Worm (Caenorhabditis elegans) whole organism, L4 larva: Measurements from ENCODE around the gene spp-30.

Experiments used
- F26F4.8 ChIP-seq: fragments of 200-800 bp; sonication (Bioruptor generic); conservative IDR thresholded peaks from 2 replicates; pipeline ENCODE4 v1.3.6; 2022; ENCODE audit warnings: missing genetic modification characterization, missing compliant biosample characterization
- F44E2.7 ChIP-seq: fragments of 200-800 bp; sonication (Bioruptor generic); IDR thresholded peaks from 2 replicates; pipeline ENCODE4 v2.1.2; 2022; ENCODE audit warnings: missing genetic modification characterization, missing compliant biosample characterization
- F49E8.2 ChIP-seq: sonication (generic microtip); optimal IDR thresholded peaks from 2 replicates; lab custom pipeline; 2016; ENCODE audit warnings: missing compliant biosample characterization, mild to moderate bottlenecking, missing genetic modification characterization, borderline replicate concordance
- Y48G9A.11 ChIP-seq: fragments of 200-800 bp; sonication (Bioruptor generic); IDR thresholded peaks from 2 replicates; pipeline ENCODE4 v1.3.6; 2022; ENCODE audit warnings: missing genetic modification reagents, missing genetic modification characterization, missing compliant biosample characterization
- ZK546.5 ChIP-seq, 2 experiments: sonication (generic microtip); optimal IDR thresholded peaks; 2 replicates each; lab custom pipeline; 2017; ENCODE audit warnings: missing biosample characterization in 2 of 2, missing genetic modification characterization in 2 of 2
- aha-1 ChIP-seq: fragments of 150-350 bp; peaks from one replicate; lab custom pipeline; 2014; ENCODE audit warnings: missing biosample characterization, missing genetic modification characterization
- aly-2 ChIP-seq: sonication (generic microtip); optimal IDR thresholded peaks from 2 replicates; lab custom pipeline; 2018; ENCODE audit warnings: missing biosample characterization, missing genetic modification characterization
- ama-1 ChIP-seq: fragments of 150-350 bp; optimal IDR thresholded peaks from 2 replicates; lab custom pipeline; 2014; ENCODE audit warnings: inconsistent platforms, mixed read lengths
- attf-4 ChIP-seq: sonication (generic microtip); optimal IDR thresholded peaks from 3 replicates; lab custom pipeline; 2017; ENCODE audit warnings: missing biosample characterization, missing genetic modification characterization
- ceh-20 ChIP-seq: fragments of 200-800 bp; sonication (Bioruptor generic); IDR thresholded peaks from 2 replicates; pipeline ENCODE4 v1.3.6; 2022; ENCODE audit warnings: missing genetic modification reagents, missing genetic modification characterization, missing compliant biosample characterization
- ceh-28 ChIP-seq: fragments of 150-350 bp; optimal IDR thresholded peaks from 2 replicates; lab custom pipeline; 2014; ENCODE audit warnings: missing biosample characterization, missing genetic modification reagents, missing genetic modification characterization
- ceh-44 ChIP-seq: fragments of 200-800 bp; sonication (Bioruptor generic); IDR thresholded peaks from 2 replicates; pipeline ENCODE4 v1.3.6; 2022; ENCODE audit warnings: missing genetic modification reagents, missing genetic modification characterization, missing compliant biosample characterization
- ceh-62 ChIP-seq: sonication (generic microtip); optimal IDR thresholded peaks from 2 replicates; lab custom pipeline; 2017; ENCODE audit warnings: missing biosample characterization, missing genetic modification characterization
- daf-12 ChIP-seq: fragments of 150-350 bp; optimal IDR thresholded peaks from 2 replicates; lab custom pipeline; 2014; ENCODE audit warnings: missing biosample characterization, missing genetic modification reagents, missing genetic modification characterization
- dmd-6 ChIP-seq: fragments of 200-800 bp; sonication (Bioruptor generic); IDR thresholded peaks from 2 replicates; pipeline ENCODE4 v1.3.6; 2022; ENCODE audit warnings: missing genetic modification reagents, missing genetic modification characterization, missing compliant biosample characterization
- dmd-8 ChIP-seq: fragments of 200-800 bp; sonication (Bioruptor generic); IDR thresholded peaks from 2 replicates; pipeline ENCODE4 v1.3.6; 2022; ENCODE audit warnings: missing genetic modification characterization, missing compliant biosample characterization
- dmd-9 ChIP-seq: fragments of 200-800 bp; sonication (Bioruptor generic); IDR thresholded peaks from 2 replicates; pipeline ENCODE4 v1.3.6; 2022; ENCODE audit warnings: missing genetic modification reagents, missing genetic modification characterization, missing compliant biosample characterization
- dpl-1 ChIP-seq: fragments of 150-350 bp; optimal IDR thresholded peaks from 2 replicates; lab custom pipeline; 2014; ENCODE audit warnings: missing biosample characterization, missing genetic modification reagents, missing genetic modification characterization
- duxl-1 ChIP-seq: sonication (generic microtip); optimal IDR thresholded peaks from 2 replicates; lab custom pipeline; 2016; ENCODE audit warnings: mild to moderate bottlenecking, missing genetic modification characterization, moderate library complexity, missing compliant biosample characterization; ENCODE audit not compliant: poor library complexity
- fkh-10 ChIP-seq: fragments of 150-350 bp; optimal IDR thresholded peaks from 2 replicates; lab custom pipeline; 2014; ENCODE audit warnings: missing biosample characterization, missing genetic modification reagents, missing genetic modification characterization
- hif-1 ChIP-seq, 2 experiments: sonication (generic microtip); optimal IDR thresholded peaks; 2 replicates each; lab custom pipeline; 2016 to 2017; ENCODE audit warnings: missing compliant biosample characterization in 2 of 2, missing genetic modification characterization in 2 of 2, missing genetic modification reagents in 2 of 2, missing genotype in 2 of 2, mild to moderate bottlenecking in 1 of 2
- hmg-1.1 ChIP-seq: fragments of 200-800 bp; sonication (Bioruptor generic); IDR thresholded peaks from 2 replicates; pipeline ENCODE4 v1.3.6; 2022; ENCODE audit warnings: missing genetic modification reagents, missing genetic modification characterization, missing compliant biosample characterization
- lim-7 ChIP-seq: fragments of 200-800 bp; sonication (Bioruptor generic); IDR thresholded peaks from 2 replicates; pipeline ENCODE4 v1.3.6; 2022; ENCODE audit warnings: missing genetic modification characterization, missing compliant biosample characterization
- lin-38 ChIP-seq: fragments of 200-800 bp; sonication (Bioruptor generic); IDR thresholded peaks from 2 replicates; pipeline ENCODE4 v1.3.6; 2022; ENCODE audit warnings: missing genetic modification reagents, missing genetic modification characterization, missing compliant biosample characterization
- lsy-2 ChIP-seq, 2 experiments: fragments of 150-350 bp in 1 of 2; sonication (generic microtip) in 1 of 2; optimal IDR thresholded peaks; 2 replicates each; lab custom pipeline; 2014 to 2017; ENCODE audit warnings: missing biosample characterization in 2 of 2, missing genetic modification characterization in 2 of 2
- madf-9 ChIP-seq: fragments of 200-800 bp; sonication (Bioruptor generic); conservative IDR thresholded peaks from 2 replicates; pipeline ENCODE4 v1.3.6; 2022; ENCODE audit warnings: missing genetic modification reagents, missing genetic modification characterization, missing compliant biosample characterization
- mdt-29 ChIP-seq: fragments of 200-800 bp; sonication (Bioruptor generic); IDR thresholded peaks from 2 replicates; pipeline ENCODE4 v1.3.6; 2022; ENCODE audit warnings: missing genetic modification reagents, missing genetic modification characterization, missing compliant biosample characterization
- nhr-111 ChIP-seq: fragments of 200-800 bp; sonication (Bioruptor generic); optimal IDR thresholded peaks from 2 replicates; lab custom pipeline; 2018; ENCODE audit warnings: mild to moderate bottlenecking, missing genetic modification characterization, missing compliant biosample characterization
- nhr-237 ChIP-seq: sonication (generic microtip); optimal IDR thresholded peaks from 2 replicates; lab custom pipeline; 2017; ENCODE audit warnings: missing biosample characterization, missing genetic modification characterization
- nhr-28 ChIP-seq: fragments of 150-350 bp; optimal IDR thresholded peaks from 2 replicates; lab custom pipeline; 2014; ENCODE audit warnings: missing biosample characterization, missing genetic modification characterization
- nhr-41 ChIP-seq: fragments of 200-800 bp; sonication (Bioruptor generic); IDR thresholded peaks from 2 replicates; pipeline ENCODE4 v1.3.6; 2022; ENCODE audit warnings: missing genetic modification reagents, missing genetic modification characterization, missing compliant biosample characterization
- set-16 ChIP-seq: fragments of 200-800 bp; sonication (Bioruptor generic); IDR thresholded peaks from 2 replicates; pipeline ENCODE4 v1.3.6; 2022; ENCODE audit warnings: missing genetic modification reagents, missing genetic modification characterization, missing compliant biosample characterization
- snpc-4 ChIP-seq: fragments of 150-350 bp; optimal IDR thresholded peaks from 2 replicates; lab custom pipeline; 2014; ENCODE audit warnings: missing biosample characterization, missing genetic modification characterization
- spr-1 ChIP-seq: sonication (generic microtip); optimal IDR thresholded peaks from 2 replicates; lab custom pipeline; 2016; ENCODE audit warnings: mild to moderate bottlenecking, missing genetic modification characterization, missing compliant biosample characterization
- unc-62 ChIP-seq, 3 experiments: fragments of 150-350 bp in 1 of 3; sonication (generic microtip); optimal IDR thresholded peaks in 2 of 3; peaks in 1 of 3; 1 replicate in 1 of 3; 2 replicates in 2 of 3; lab custom pipeline; 2014 to 2017; ENCODE audit warnings: missing biosample characterization in 3 of 3, missing genetic modification characterization in 3 of 3, missing genetic modification reagents in 3 of 3, missing genotype in 1 of 3
- vab-7 ChIP-seq: fragments of 200-800 bp; sonication (Bioruptor generic); IDR thresholded peaks from 2 replicates; pipeline ENCODE4 v1.3.6; 2022; ENCODE audit warnings: missing genetic modification reagents, missing genetic modification characterization, missing compliant biosample characterization
- zfp-2 ChIP-seq: sonication (generic microtip); optimal IDR thresholded peaks from 2 replicates; lab custom pipeline; 2016; ENCODE audit warnings: mild to moderate bottlenecking, missing genetic modification characterization, missing compliant biosample characterization
- zip-11 ChIP-seq: fragments of 200-800 bp; sonication (Bioruptor generic); IDR thresholded peaks from 2 replicates; pipeline ENCODE4 v1.3.6; 2022; ENCODE audit warnings: missing genetic modification characterization, missing compliant biosample characterization

The spp-30 gene

ce11 chrX:11603234-11604108, 25.0 kb downstream of the spp-30 start (continued):
- TF ChIP-seq lsy-2 (tag; optimal IDR thresholded peaks at IDR 0.05; lab: Kevin White, UChicago) (peak; percentile 66 to 87), spr-1 (tag; lab: Kevin White, UChicago) (peak; percentile 64), ama-1 (peak; percentile 94), dmd-6 (GFP tag; lab: Robert Waterston, UW) (0 out of 2 replicates have a peak, but pooled peaks have one; percentile 23), ceh-20 (GFP tag; lab: Robert Waterston, UW) (0 out of 2 replicates have a peak, but pooled peaks have one; percentile 9), Y48G9A.11 (GFP tag; lab: Robert Waterston, UW) (no peak), mdt-29 (GFP tag; lab: Robert Waterston, UW) (peak; percentile 23; the same call in 1 of the 2 replicates), vab-7 (no peak), set-16 (GFP tag; lab: Robert Waterston, UW) (0 out of 2 replicates have a peak, but pooled peaks have one; percentile 14)

- TF ChIP-seq fkh-10 (GFP tag; lab: Kevin White, UChicago): no peak
- TF ChIP-seq hmg-1.1 (GFP tag; lab: Robert Waterston, UW): 0 out of 2 replicates have a peak, but pooled peaks have one; percentile 19
- peak in 1 of 2 experiments; percentile 91 for TF ChIP-seq unc-62 (GFP tag; optimal IDR thresholded peaks at IDR 0.05 in 1 of 2; lab: Kevin White, UChicago)
- TF ChIP-seq unc-62 (tag; optimal IDR thresholded peaks at IDR 0.05; lab: Kevin White, UChicago): no peak
Measured at ce11 chrX:11600488-11601106, 27.9 kb downstream of the spp-30 start.

ce11 chrX:11598839-11599238, 29.6 kb downstream of the spp-30 start:
- TF ChIP-seq attf-4 (tag; lab: Kevin White, UChicago): no peak
- no peak for TF ChIP-seq dpl-1
- no peak for TF ChIP-seq dmd-8 (GFP tag; lab: Robert Waterston, UW)
- TF ChIP-seq ZK546.5 (tag; optimal IDR thresholded peaks at IDR 0.05; lab: Kevin White, UChicago): no peak
- no peak for TF ChIP-seq madf-9 (GFP tag; lab: Robert Waterston, UW)
- TF ChIP-seq F44E2.7 (GFP tag; lab: Robert Waterston, UW): no peak
- TF ChIP-seq aly-2 (tag; lab: Kevin White, UChicago): no peak
- TF ChIP-seq snpc-4: no peak
- no peak for TF ChIP-seq nhr-28

- peak; percentile 5 for TF ChIP-seq aha-1
- TF ChIP-seq F49E8.2 (tag; lab: Kevin White, UChicago): no peak
- TF ChIP-seq nhr-111: no peak
- TF ChIP-seq lin-38: no peak
Measured at ce11 chrX:11596876-11597275, 31.6 kb downstream of the spp-30 start.

ce11 chrX:11592539-11592938, 35.9 kb downstream of the spp-30 start:
- TF ChIP-seq lsy-2 (tag; optimal IDR thresholded peaks at IDR 0.05; lab: Kevin White, UChicago): no peak
- no peak for TF ChIP-seq F26F4.8
- TF ChIP-seq nhr-41 (GFP tag; lab: Robert Waterston, UW): no peak
- no peak for TF ChIP-seq nhr-237
- no peak for TF ChIP-seq duxl-1 (tag; lab: Kevin White, UChicago)
- TF ChIP-seq zfp-2 (tag; lab: Kevin White, UChicago): no peak
- no peak for TF ChIP-seq hif-1 (tag; optimal IDR thresholded peaks at IDR 0.05; lab: Kevin White, UChicago)
- no peak for TF ChIP-seq lim-7 (GFP tag; lab: Robert Waterston, UW)
- TF ChIP-seq zip-11 (GFP tag; lab: Robert Waterston, UW): no peak
- no peak for TF ChIP-seq ceh-62 (tag; lab: Kevin White, UChicago)
- TF ChIP-seq daf-12 (tag; lab: Kevin White, UChicago): no peak
- TF ChIP-seq dmd-9: no peak
- TF ChIP-seq ceh-28 (tag; lab: Kevin White, UChicago): no peak
- TF ChIP-seq F44E2.7 (GFP tag; lab: Robert Waterston, UW): no peak
- no peak for TF ChIP-seq aha-1
- TF ChIP-seq ceh-44 (GFP tag; lab: Robert Waterston, UW): no peak
- TF ChIP-seq fkh-10 (GFP tag; lab: Kevin White, UChicago): no peak
